Worm (Caenorhabditis elegans): ENCODE data around the gene T22D1.5.

Gene T22D1.5

DNA sequence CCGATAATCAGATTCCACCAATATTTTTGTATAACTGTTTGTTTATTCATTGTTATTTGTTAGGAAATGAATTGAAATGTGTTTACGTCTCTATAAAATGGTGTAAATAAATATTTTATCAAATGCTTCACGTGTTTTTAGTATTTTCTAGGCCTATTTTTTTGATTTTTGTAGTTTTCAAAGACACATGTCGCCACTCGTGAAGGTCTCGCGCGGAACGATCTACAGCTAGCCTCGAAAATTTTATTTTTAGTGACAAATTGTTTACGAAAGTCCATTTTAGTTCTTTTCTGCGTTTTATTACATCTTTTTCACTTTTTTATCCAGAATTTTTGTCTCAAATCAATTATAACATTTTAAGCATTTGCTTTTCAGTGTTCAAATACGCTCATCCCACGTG lies at the start of gene T22D1.5:
TSS of gene T22D1.5 (plus strand) at position 376 of the 400 bp plus-strand sequence.
- no peak for TF ChIP-seq tab-1 (GFP tag; IDR thresholded peaks at IDR 0.05)
- no peak for TF ChIP-seq T22C8.4 (GFP tag; IDR thresholded peaks at IDR 0.05)

DNA sequence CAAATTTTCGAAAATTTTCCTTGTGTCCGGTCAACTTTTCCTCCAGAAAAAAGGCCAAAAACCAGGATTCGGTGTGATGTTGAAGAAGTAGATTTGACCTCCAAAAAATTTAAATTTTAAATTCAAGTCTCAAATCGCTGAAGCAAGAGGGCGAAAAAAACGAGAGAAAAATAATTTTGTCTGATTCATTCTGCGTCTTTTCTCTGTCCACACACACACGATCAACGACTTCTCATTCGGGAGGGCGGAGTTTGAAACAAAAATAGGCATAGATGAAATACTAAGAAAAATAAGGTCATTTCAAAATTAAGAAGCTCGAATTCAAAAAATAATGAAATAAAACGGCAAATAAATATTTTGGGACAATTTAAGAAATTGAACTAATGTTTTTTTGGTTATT lies 44.5 kb upstream of the T22D1.5 start, which contains the start of gene R13H7.2:
TSS of gene R13H7.2 (minus strand) at position 101 of the 400 bp plus-strand sequence.
- TF ChIP-seq tab-1 (GFP tag; IDR thresholded peaks at IDR 0.05): no peak
- TF ChIP-seq flt-1 (GFP tag; IDR thresholded peaks at IDR 0.05): no peak
- no peak for TF ChIP-seq cog-1 (tag; optimal IDR thresholded peaks at IDR 0.05)
- no peak for TF ChIP-seq med-1 (GFP tag; optimal IDR thresholded peaks at IDR 0.05; ENCODE audit: insufficient read depth)
- TF ChIP-seq klf-2 (GFP tag; conservative IDR thresholded peaks at IDR 0.05): no peak
- no peak for TF ChIP-seq ref-1 (GFP tag; conservative IDR thresholded peaks at IDR 0.05)
- TF ChIP-seq ztf-29 (GFP tag; IDR thresholded peaks at IDR 0.05): no peak
- no peak for TF ChIP-seq ztf-23 (GFP tag; IDR thresholded peaks at IDR 0.05)
- TF ChIP-seq T22C8.4 (GFP tag; IDR thresholded peaks at IDR 0.05): no peak

DNA sequence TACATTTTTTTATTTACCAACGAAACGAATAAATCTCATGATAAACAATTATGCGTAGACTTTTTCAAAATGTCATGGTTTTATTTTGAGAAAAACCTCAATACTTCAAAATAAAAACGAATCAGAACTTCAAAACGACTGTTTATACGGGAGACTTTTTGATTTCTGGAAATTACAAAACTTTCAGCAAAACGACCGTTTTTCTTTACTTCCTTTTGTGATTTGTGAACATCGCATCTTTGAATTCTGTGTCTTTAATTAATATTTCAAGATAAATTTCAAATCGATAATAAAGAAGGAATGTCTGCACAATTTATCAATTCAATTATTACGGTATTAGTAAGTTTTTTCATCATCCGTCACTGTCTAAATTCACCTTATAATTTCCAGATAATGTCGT lies 36.0 kb upstream of the T22D1.5 start, which contains the start of gene srx-20:
TSS of gene srx-20 (plus strand) at position 301 of the 400 bp plus-strand sequence.
- no peak for TF ChIP-seq klf-2 (GFP tag; conservative IDR thresholded peaks at IDR 0.05)
- no peak for TF ChIP-seq tab-1 (GFP tag; IDR thresholded peaks at IDR 0.05)
- TF ChIP-seq ztf-23 (GFP tag; IDR thresholded peaks at IDR 0.05): no peak
- no peak for TF ChIP-seq ztf-29 (GFP tag; IDR thresholded peaks at IDR 0.05)
- TF ChIP-seq med-1 (GFP tag; optimal IDR thresholded peaks at IDR 0.05; ENCODE audit: insufficient read depth): no peak
- TF ChIP-seq cog-1 (tag; optimal IDR thresholded peaks at IDR 0.05): no peak
- no peak for TF ChIP-seq flt-1 (GFP tag; IDR thresholded peaks at IDR 0.05)
- no peak for TF ChIP-seq T22C8.4 (GFP tag; IDR thresholded peaks at IDR 0.05)
- TF ChIP-seq ref-1 (GFP tag; conservative IDR thresholded peaks at IDR 0.05): no peak

DNA sequence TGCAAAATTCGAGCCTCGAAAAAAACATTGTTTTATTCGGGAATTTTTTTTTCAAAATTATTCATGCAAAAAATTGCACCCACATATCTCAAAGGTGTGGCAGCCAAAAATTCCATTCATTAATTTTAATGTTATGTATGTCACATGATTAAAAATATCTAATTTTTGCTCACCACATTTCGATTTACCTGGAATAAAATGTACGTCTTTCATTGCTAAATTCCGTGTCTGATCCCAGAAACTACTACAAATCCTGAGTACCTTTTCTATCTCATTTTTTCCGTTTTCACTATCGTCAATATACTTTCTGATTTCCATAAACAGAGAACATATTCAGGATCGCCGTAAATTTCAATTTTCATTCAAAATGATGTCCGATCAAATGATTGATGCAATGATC lies 30.8 kb upstream of the T22D1.5 start, which contains the start of gene srx-19:
TSS of gene srx-19 (plus strand) at position 301 of the 400 bp plus-strand sequence.
- TF ChIP-seq flt-1 (GFP tag; IDR thresholded peaks at IDR 0.05): no peak
- no peak for TF ChIP-seq med-1 (GFP tag; optimal IDR thresholded peaks at IDR 0.05; ENCODE audit: insufficient read depth)
- TF ChIP-seq cog-1 (tag; optimal IDR thresholded peaks at IDR 0.05): no peak

DNA sequence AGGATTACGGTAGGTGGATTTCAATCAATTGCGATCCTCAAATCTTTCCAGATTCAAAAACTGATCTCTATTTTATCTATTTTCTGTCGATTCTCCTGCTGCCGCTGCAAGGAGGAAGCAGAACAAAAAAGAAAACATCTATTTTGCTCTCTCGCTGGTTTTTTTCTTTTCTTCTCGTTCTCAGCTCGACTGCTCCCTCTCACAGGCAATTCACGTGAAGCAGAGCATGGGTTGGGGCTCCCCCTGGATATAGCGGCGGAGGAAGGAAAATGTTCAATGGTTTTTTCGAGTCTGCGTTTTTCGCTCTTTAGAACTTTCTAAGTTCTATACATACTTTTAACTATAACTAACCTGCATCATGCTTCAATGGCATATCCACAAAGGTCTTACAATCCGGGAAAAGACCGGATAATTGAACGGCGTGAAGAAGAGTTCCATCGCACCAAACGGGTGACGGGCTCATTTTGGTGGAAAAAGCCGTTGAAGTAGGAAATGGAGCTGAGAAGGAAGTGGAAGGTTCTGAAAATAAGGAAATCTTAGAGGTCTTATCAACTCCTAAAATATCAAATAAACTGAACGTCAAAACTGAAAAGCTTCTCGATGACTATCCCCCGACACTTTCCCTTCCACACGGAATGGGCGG lies 24.7 kb upstream of the T22D1.5 start:
- TF ChIP-seq tab-1 (GFP tag; IDR thresholded peaks at IDR 0.05) (no peak), ztf-23 (GFP tag; IDR thresholded peaks at IDR 0.05) (no peak), T22C8.4 (GFP tag; IDR thresholded peaks at IDR 0.05) (no peak), cog-1 (tag; optimal IDR thresholded peaks at IDR 0.05) (no peak), ztf-29 (GFP tag; IDR thresholded peaks at IDR 0.05) (no peak), ref-1 (GFP tag; conservative IDR thresholded peaks at IDR 0.05) (no peak), flt-1 (GFP tag; IDR thresholded peaks at IDR 0.05) (no peak), med-1 (GFP tag; optimal IDR thresholded peaks at IDR 0.05; ENCODE audit: insufficient read depth) (no peak), klf-2 (GFP tag; conservative IDR thresholded peaks at IDR 0.05) (no peak)

DNA sequence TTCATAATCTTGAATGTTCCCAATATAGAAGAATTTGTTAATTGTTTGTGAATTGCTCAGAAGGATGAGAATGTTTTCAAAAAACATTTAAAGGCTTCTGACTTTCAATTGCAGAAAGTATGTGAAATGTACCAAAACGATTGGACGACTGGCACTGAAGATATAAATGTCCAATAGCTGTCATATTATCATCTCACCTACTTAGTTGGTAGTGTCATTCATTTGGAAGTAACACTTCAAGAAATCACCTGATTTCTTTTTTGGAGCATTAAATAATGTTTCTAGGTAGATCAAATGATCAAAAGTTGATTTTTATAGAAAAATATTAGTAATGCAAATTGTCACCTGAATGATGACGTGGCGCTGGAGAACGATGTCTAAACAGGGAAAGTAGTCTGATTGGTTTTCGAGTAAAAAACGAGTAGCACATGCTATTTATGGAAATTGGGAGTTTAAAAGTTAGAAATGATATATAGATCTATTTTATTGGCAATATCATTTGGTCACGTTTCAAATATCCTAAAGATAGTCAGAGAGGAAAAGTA lies 24.0 kb upstream of the T22D1.5 start:
- no peak for TF ChIP-seq flt-1 (GFP tag; IDR thresholded peaks at IDR 0.05)
- no peak for TF ChIP-seq ztf-29 (GFP tag; IDR thresholded peaks at IDR 0.05)
- no peak for TF ChIP-seq med-1 (GFP tag; optimal IDR thresholded peaks at IDR 0.05; ENCODE audit: insufficient read depth)
- no peak for TF ChIP-seq cog-1 (tag; optimal IDR thresholded peaks at IDR 0.05)
- TF ChIP-seq T22C8.4 (GFP tag; IDR thresholded peaks at IDR 0.05): no peak

DNA sequence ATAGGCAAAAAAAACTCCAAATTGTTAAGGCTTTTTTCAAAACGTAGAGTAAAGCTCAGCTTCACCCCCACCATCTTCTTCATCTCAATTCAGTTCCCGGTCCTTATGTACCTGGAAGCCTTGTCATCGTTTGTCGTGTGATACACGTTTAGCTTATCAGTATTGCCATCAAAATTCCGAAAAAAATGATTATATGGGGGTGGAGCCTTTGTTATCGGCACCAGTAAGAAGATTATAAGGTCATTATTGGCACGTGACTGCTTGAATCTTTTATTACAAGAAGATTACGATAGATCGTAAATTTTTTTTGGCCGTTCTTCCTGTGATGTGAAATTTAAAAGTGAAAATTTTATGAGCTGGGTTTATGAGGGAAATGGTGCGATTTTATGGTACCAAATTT lies 23.3 kb upstream of the T22D1.5 start:
- TF ChIP-seq flt-1 (GFP tag; IDR thresholded peaks at IDR 0.05) (no peak), ztf-23 (GFP tag; IDR thresholded peaks at IDR 0.05) (no peak), T22C8.4 (GFP tag; IDR thresholded peaks at IDR 0.05) (no peak), tab-1 (GFP tag; IDR thresholded peaks at IDR 0.05) (no peak), ztf-29 (GFP tag; IDR thresholded peaks at IDR 0.05) (no peak), cog-1 (tag; optimal IDR thresholded peaks at IDR 0.05) (no peak), klf-2 (GFP tag; conservative IDR thresholded peaks at IDR 0.05) (no peak), med-1 (GFP tag; optimal IDR thresholded peaks at IDR 0.05; ENCODE audit: insufficient read depth) (no peak)

DNA sequence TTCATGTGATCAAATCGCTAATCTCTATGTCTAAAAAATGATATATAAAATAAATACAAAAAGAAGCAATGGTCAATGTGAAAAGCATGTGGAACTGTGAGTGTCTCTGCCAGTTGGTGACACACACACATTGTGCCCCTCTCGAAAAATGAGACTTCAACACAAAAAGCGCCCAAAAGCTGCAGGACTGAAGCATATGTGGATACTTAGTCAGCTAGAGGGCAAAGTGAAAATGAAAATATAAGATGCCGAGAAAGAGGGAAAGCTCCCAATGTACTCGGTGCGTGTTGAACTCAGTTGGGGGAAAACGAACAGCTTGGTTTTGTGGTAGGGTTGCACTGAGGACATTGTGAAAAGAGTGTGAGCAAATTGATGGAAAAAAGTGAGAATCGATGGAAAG lies 22.6 kb upstream of the T22D1.5 start:
- TF ChIP-seq ztf-23 (GFP tag; IDR thresholded peaks at IDR 0.05): no peak
- TF ChIP-seq flt-1 (GFP tag; IDR thresholded peaks at IDR 0.05): no peak
- TF ChIP-seq ztf-29 (GFP tag; IDR thresholded peaks at IDR 0.05): no peak

DNA sequence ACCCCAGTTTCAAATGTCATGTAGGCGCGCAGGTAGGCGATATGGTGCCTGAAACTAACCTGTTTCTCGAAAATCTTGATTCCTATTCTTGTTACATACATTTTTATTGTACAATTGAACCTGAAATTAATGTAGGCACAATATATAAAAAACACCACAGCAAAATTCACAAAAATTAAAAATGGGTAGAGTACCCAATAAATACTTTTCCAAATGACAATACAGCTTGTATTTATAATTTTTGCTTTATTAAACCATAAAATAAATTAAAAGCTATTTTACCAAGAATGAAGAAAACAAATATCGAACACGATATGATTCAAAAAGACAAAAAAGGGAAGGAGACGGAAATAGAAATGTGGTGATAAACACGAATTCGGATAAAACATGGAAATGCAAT lies 20.4 kb upstream of the T22D1.5 start, which contains the start of gene tre-2:
TSS of gene tre-2 (minus strand) at position 101 of the 400 bp plus-strand sequence.
- TF ChIP-seq cog-1 (tag; optimal IDR thresholded peaks at IDR 0.05): no peak
- TF ChIP-seq ztf-29 (GFP tag; IDR thresholded peaks at IDR 0.05): no peak

DNA sequence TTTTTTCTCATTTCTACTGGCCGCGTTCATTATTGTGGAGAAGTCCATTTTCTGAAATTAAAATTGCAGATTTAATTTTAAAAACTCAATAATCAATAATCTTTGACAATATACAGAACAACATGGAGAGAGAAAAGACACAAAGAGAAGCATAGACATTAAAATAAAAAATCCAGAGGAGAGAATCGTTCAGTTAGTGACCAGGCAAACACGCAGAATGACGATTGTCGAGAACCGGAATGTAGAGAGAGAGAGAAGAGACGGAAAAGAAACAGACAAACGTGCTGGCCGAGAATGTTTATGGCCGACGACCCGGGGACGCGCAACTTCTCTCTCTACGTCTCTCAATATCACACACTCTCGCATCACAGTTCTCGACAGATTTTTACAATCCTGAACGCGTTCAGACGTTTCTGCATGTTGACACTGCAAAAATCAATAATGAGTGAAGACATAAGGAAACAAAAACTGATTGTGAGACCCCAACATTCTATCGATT lies 16.1 kb upstream of the T22D1.5 start, which contains the start of the genes T05A12.3 and T05A12.4:
TSS of gene T05A12.3 (minus strand) at position 51 of the 499 bp plus-strand sequence.
TSS of gene T05A12.4 (plus strand) at position 348 of the 499 bp plus-strand sequence.
- no peak for TF ChIP-seq T22C8.4 (GFP tag; IDR thresholded peaks at IDR 0.05)
- no peak for TF ChIP-seq med-1 (GFP tag; optimal IDR thresholded peaks at IDR 0.05; ENCODE audit: insufficient read depth)
- no peak for TF ChIP-seq ztf-29 (GFP tag; IDR thresholded peaks at IDR 0.05)
- no peak for TF ChIP-seq tab-1 (GFP tag; IDR thresholded peaks at IDR 0.05)
- no peak for TF ChIP-seq ref-1 (GFP tag; conservative IDR thresholded peaks at IDR 0.05)
- TF ChIP-seq klf-2 (GFP tag; conservative IDR thresholded peaks at IDR 0.05): no peak
- no peak for TF ChIP-seq ztf-23 (GFP tag; IDR thresholded peaks at IDR 0.05)
- no peak for TF ChIP-seq flt-1 (GFP tag; IDR thresholded peaks at IDR 0.05)
- TF ChIP-seq cog-1 (tag; optimal IDR thresholded peaks at IDR 0.05): no peak

All from whole organism, midembryonic.